Fruit fly (Drosophila melanogaster): Measurements from ENCODE around the gene croc.

- TF ChIP-seq CG8478 (optimal IDR thresholded peaks at IDR 0.05) (no peak), psq (optimal IDR thresholded peaks at IDR 0.05) (no peak), pan (optimal IDR thresholded peaks at IDR 0.05) (no peak), usp (GFP tag; optimal IDR thresholded peaks at IDR 0.05) (no peak), Dll (optimal IDR thresholded peaks at IDR 0.05) (no peak)
Observed at dm6 chr3L:21427490-21427889, 48.8 kb downstream of the croc start, which contains the start of gene CG33288.
